Fruit fly (Drosophila melanogaster) whole organism, pupa: ENCODE results near the gene Non3.

Experiments
- CG10348 ChIP-seq: fragments of 200-800 bp; sonication (Bioruptor generic); IDR thresholded peaks from 2 replicates; pipeline ENCODE4 v1.3.6; 2022; ENCODE audit warnings: missing biosample characterization, missing genetic modification characterization
- CG12605 ChIP-seq: fragments of 200-800 bp; sonication (Bioruptor generic); IDR thresholded peaks from 2 replicates; pipeline ENCODE4 v1.3.6; 2022; ENCODE audit warnings: missing biosample characterization, missing genetic modification characterization
- CG13204 ChIP-seq: fragments of 200-800 bp; sonication (Bioruptor generic); optimal IDR thresholded peaks from 2 replicates; lab custom pipeline; 2018; ENCODE audit warnings: missing biosample characterization, mild to moderate bottlenecking, missing genetic modification characterization, moderate library complexity
- CG14655 ChIP-seq: fragments of 200-800 bp; sonication (Bioruptor generic); optimal IDR thresholded peaks from 3 replicates; lab custom pipeline; 2017; ENCODE audit warnings: mild to moderate bottlenecking, missing biosample characterization, missing genetic modification reagents, missing genetic modification characterization
- CG15710 ChIP-seq: fragments of 200-800 bp; sonication (Bioruptor generic); optimal IDR thresholded peaks from 2 replicates; lab custom pipeline; 2018; ENCODE audit warnings: missing biosample characterization, mild to moderate bottlenecking, missing genetic modification characterization, moderate library complexity
- CG17806 ChIP-seq: fragments of 200-800 bp; sonication (Bioruptor generic); optimal IDR thresholded peaks from 2 replicates; lab custom pipeline; 2018; ENCODE audit warnings: missing biosample characterization, mild to moderate bottlenecking, missing genetic modification characterization, moderate library complexity
- CG32121 ChIP-seq: fragments of 200-800 bp; sonication (Bioruptor generic); IDR thresholded peaks from 2 replicates; pipeline ENCODE4 v1.3.6; 2022; ENCODE audit warnings: missing biosample characterization, missing genetic modification characterization
- CG34367 ChIP-seq: fragments of 200-800 bp; sonication (Bioruptor generic); optimal IDR thresholded peaks from 2 replicates; lab custom pipeline; 2018; ENCODE audit warnings: missing biosample characterization, mild to moderate bottlenecking, missing genetic modification characterization
- CG4496 ChIP-seq: fragments of 200-800 bp; sonication (Bioruptor generic); IDR thresholded peaks from 3 replicates; pipeline ENCODE4 v1.3.6; 2022; ENCODE audit warnings: missing biosample characterization, missing genetic modification characterization
- CG8159 ChIP-seq: fragments of 200-800 bp; sonication (Bioruptor generic); optimal IDR thresholded peaks from 3 replicates; lab custom pipeline; 2018; ENCODE audit warnings: missing biosample characterization, mild to moderate bottlenecking, missing genetic modification characterization, moderate library complexity
- CG8301 ChIP-seq: fragments of 200-800 bp; sonication (Bioruptor generic); optimal IDR thresholded peaks from 2 replicates; lab custom pipeline; 2018; ENCODE audit warnings: missing biosample characterization, mild to moderate bottlenecking, missing genetic modification characterization
- CG9948 ChIP-seq: fragments of 200-800 bp; sonication (Bioruptor generic); optimal IDR thresholded peaks from 2 replicates; lab custom pipeline; 2018; ENCODE audit warnings: missing biosample characterization, mild to moderate bottlenecking, missing genetic modification characterization, moderate library complexity
- D1 ChIP-seq: fragments of 200-800 bp; sonication (Bioruptor generic); optimal IDR thresholded peaks from 2 replicates; lab custom pipeline; 2018; ENCODE audit warnings: missing biosample characterization, mild to moderate bottlenecking, missing genetic modification characterization, moderate library complexity
- EcR ChIP-seq: fragments of 200-800 bp; sonication (Bioruptor generic); optimal IDR thresholded peaks from 3 replicates; lab custom pipeline; 2019; ENCODE audit warnings: missing biosample characterization, missing genetic modification characterization, mild to moderate bottlenecking, moderate library complexity, missing genetic modification reagents
- Ets98B ChIP-seq: fragments of 200-800 bp; sonication (Bioruptor generic); IDR thresholded peaks from 2 replicates; pipeline ENCODE4 v1.3.6; 2022; ENCODE audit warnings: missing biosample characterization, missing genetic modification characterization
- Pif1A ChIP-seq: fragments of 200-800 bp; sonication (Bioruptor generic); optimal IDR thresholded peaks from 3 replicates; lab custom pipeline; 2016; ENCODE audit warnings: missing biosample characterization, missing genetic modification characterization
- Pif1B ChIP-seq: fragments of 200-800 bp; sonication (Bioruptor generic); optimal IDR thresholded peaks from 3 replicates; lab custom pipeline; 2016; ENCODE audit warnings: missing biosample characterization, missing genetic modification characterization
- Snoo ChIP-seq: fragments of 200-800 bp; sonication (Bioruptor generic); optimal IDR thresholded peaks from 3 replicates; lab custom pipeline; 2017; ENCODE audit warnings: missing biosample characterization, mild to moderate bottlenecking, missing genetic modification characterization, inconsistent platforms
- fd96Ca ChIP-seq: fragments of 200-800 bp; sonication (Bioruptor generic); IDR thresholded peaks from 3 replicates; pipeline ENCODE4 v1.3.6; 2022; ENCODE audit warnings: missing biosample characterization, missing genetic modification characterization
- gl ChIP-seq: fragments of 200-800 bp; sonication (Bioruptor generic); optimal IDR thresholded peaks from 2 replicates; lab custom pipeline; 2018; ENCODE audit warnings: missing biosample characterization, mild to moderate bottlenecking, missing genetic modification characterization
- rn ChIP-seq: fragments of 200-800 bp; sonication (Bioruptor generic); IDR thresholded peaks from 2 replicates; pipeline ENCODE4 v1.3.6; 2022; ENCODE audit warnings: missing biosample characterization, missing genetic modification characterization

Gene Non3

dm6 chr3R:18199177-18199884 is 24.2 kb upstream of the Non3 start, which contains the start of the genes Ssdp and CG7985:
Gene Ssdp, minus strand, starts transcription at chr3R:18199595.
Gene CG7985, plus strand, starts transcription at chr3R:18199857.
- no peak for TF ChIP-seq CG10348 (GFP tag; lab: Robert Waterston, UW)
- TF ChIP-seq CG13204 (GFP tag; lab: Kevin White, UChicago) = no peak

DNA sequence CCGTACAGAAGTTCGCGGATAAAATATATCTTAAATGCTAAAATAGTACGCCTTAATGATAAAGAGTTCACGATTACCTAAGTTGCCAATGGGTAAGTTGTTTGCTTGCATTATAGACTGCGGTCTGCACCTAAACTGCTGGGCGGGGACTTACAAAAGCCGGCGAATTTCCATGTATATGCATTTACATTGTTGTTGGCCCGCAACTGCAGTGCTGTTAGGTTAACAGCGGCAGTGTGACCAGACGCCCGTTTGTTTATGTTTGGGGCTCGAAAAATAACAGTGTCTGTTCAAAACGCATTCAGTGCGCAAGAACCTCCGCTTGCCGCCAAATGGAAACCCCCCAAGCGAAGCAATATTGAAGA is 23.7 kb upstream of the Non3 start:
- TF ChIP-seq fd96Ca (GFP tag; lab: Robert Waterston, UW) (no peak), CG15710 (tag; lab: Kevin White, UChicago) (no peak), Ets98B (GFP tag; lab: Robert Waterston, UW) (no peak), Pif1B (GFP tag; lab: Kevin White, UChicago) (no peak), CG12605 (GFP tag; lab: Robert Waterston, UW) (no peak), Snoo (no peak), CG32121 (no peak), rn (GFP tag; lab: Robert Waterston, UW) (no peak), CG9948 (tag; lab: Kevin White, UChicago) (no peak), CG13204 (GFP tag; lab: Kevin White, UChicago) (no peak)

dm6 chr3R:18208479-18208878 is 15.0 kb upstream of the Non3 start, which contains the start of gene CG44158:
Gene CG44158, plus strand, starts transcription at chr3R:18208779.
- no peak for TF ChIP-seq CG34367 (tag; lab: Kevin White, UChicago)
- TF ChIP-seq CG4496 (GFP tag; lab: Robert Waterston, UW) = no peak
- no peak for TF ChIP-seq Snoo
- TF ChIP-seq CG9948 (tag; lab: Kevin White, UChicago) = no peak
- no peak for TF ChIP-seq CG13204 (GFP tag; lab: Kevin White, UChicago)
- TF ChIP-seq Pif1A (GFP tag; lab: Kevin White, UChicago) = no peak
- no peak for TF ChIP-seq CG32121
- no peak for TF ChIP-seq EcR (GFP tag; lab: Kevin White, UChicago)
- no peak for TF ChIP-seq fd96Ca (GFP tag; lab: Robert Waterston, UW)
- no peak for TF ChIP-seq Pif1B (GFP tag; lab: Kevin White, UChicago)
- TF ChIP-seq, all 21 proteins: peak for 0

DNA sequence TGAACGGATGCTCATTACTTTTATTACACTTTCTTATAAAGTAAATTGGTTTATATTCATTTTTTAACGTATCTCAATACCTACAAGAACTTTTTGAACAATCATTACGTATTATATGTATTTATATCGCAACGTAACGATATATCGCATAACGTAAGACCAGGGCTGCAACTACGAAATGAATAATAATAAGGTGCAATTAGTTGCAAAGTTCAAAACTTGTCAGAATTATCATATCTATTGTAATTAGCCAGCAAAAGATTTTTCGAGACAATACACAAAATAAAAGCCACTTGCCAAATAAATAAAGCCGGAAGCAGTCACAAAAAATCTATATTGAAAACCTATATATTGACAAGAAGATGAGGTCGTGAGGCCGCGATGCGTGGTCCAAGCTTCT is 8.2 kb upstream of the Non3 start:
- TF ChIP-seq CG14655 (GFP tag; lab: Kevin White, UChicago) = no peak
- peak; percentile 31 for TF ChIP-seq Pif1A (GFP tag; lab: Kevin White, UChicago)
- 0 out of 2 replicates have a peak, but pooled peaks have one; percentile 13 for TF ChIP-seq CG32121
- TF ChIP-seq CG15710 (tag; lab: Kevin White, UChicago) = peak; percentile 7
- TF ChIP-seq CG9948 (tag; lab: Kevin White, UChicago) = no peak
- peak; percentile 45; the same call in 1 of the 3 replicates for TF ChIP-seq CG4496 (GFP tag; lab: Robert Waterston, UW)
- peak; percentile 18 for TF ChIP-seq CG8159
- peak; percentile 2 for TF ChIP-seq Pif1B (GFP tag; lab: Kevin White, UChicago)
- no peak for TF ChIP-seq CG34367 (tag; lab: Kevin White, UChicago)

dm6 chr3R:18215900-18216299 is 7.6 kb upstream of the Non3 start, which contains the start of gene CG14314:
Gene CG14314, plus strand, starts transcription at chr3R:18216142.
- no peak for TF ChIP-seq gl (tag; lab: Kevin White, UChicago)

dm6 chr3R:18220211-18220749 is 3.2 kb upstream of the Non3 start, which contains the start of the genes CG7988 and CG7183:
Gene CG7988, plus strand, starts transcription at chr3R:18220526.
Gene CG7183, minus strand, starts transcription at chr3R:18220699.
- peak; percentile 93 for TF ChIP-seq CG10348 (GFP tag; lab: Robert Waterston, UW)
- peak; percentile 98 for TF ChIP-seq CG32121
- peak; percentile 98 for TF ChIP-seq rn (GFP tag; lab: Robert Waterston, UW)
- TF ChIP-seq gl (tag; lab: Kevin White, UChicago) = peak; percentile 91
- peak; percentile 98 for TF ChIP-seq CG34367 (tag; lab: Kevin White, UChicago)
- TF ChIP-seq CG8301 (tag; lab: Kevin White, UChicago) = peak; percentile 97
- peak; percentile 98 for TF ChIP-seq CG12605 (GFP tag; lab: Robert Waterston, UW)
- peak; percentile 98 for TF ChIP-seq CG4496 (GFP tag; lab: Robert Waterston, UW)
- TF ChIP-seq EcR (GFP tag; lab: Kevin White, UChicago) = no peak
- peak; percentile 94 for TF ChIP-seq Pif1A (GFP tag; lab: Kevin White, UChicago)
- peak; percentile 99 for TF ChIP-seq CG9948 (tag; lab: Kevin White, UChicago)
- peak; percentile 96 for TF ChIP-seq Ets98B (GFP tag; lab: Robert Waterston, UW)
- TF ChIP-seq fd96Ca (GFP tag; lab: Robert Waterston, UW) = no peak
- no peak for TF ChIP-seq D1 (tag; lab: Kevin White, UChicago)
- TF ChIP-seq CG15710 (tag; lab: Kevin White, UChicago) = peak; percentile 99
- peak; percentile 90 for TF ChIP-seq Pif1B (GFP tag; lab: Kevin White, UChicago)
- no peak for TF ChIP-seq CG13204 (GFP tag; lab: Kevin White, UChicago)
- peak; percentile 96 for TF ChIP-seq CG14655 (GFP tag; lab: Kevin White, UChicago)
- peak; percentile 98 for TF ChIP-seq Snoo
- TF ChIP-seq CG17806 = peak; percentile 98
- peak; percentile 99 for TF ChIP-seq CG8159
